Fruit fly (Drosophila melanogaster): ENCODE measurements around the gene cal1.

Gene cal1

DNA sequence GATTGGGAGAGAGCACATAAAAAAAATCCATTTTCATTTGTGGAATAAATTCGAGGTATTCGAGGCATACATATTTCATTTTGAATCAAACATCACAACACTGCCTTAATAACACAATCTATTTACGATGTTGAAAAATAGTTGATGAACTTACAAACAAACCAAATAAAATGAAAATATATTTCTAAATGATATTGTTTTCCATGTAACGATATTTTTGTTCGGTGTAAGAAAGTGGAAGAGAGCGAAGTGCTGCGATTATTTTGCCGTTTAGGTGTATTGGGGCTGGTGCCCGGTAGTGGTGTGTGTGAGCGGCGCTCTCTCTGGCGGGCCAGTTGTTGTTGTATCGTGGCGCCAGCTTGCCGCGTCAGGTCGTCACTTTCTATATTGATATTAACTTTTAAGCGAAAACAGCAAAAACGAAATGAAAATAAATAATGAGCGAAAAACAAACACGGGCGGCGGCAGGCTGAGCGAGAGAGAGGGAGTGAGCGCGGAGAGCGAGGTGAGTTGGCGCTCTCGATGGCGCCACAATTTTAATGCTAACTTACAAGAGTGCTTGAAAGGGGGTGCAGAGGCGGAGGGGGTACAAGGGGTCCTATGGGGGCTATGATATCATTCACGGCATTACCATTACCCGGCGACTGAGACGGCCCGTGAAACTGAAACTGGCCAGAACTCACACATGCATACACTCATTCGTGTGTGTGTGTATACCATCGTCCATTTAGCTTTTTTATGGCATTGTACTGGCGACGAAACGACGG, 22.9 kb upstream of the cal1 start (continued):
- TF ChIP-seq CG13894 (tag; optimal IDR thresholded peaks at IDR 0.05) (peak; percentile 78), ci (GFP tag; IDR thresholded peaks at IDR 0.05) (peak; percentile 90), CG10267 (tag; optimal IDR thresholded peaks at IDR 0.05) (peak; percentile 89), CG6689 (GFP tag; IDR thresholded peaks at IDR 0.05) (peak; percentile 93), CG17612 (GFP tag; IDR thresholded peaks at IDR 0.05) (peak; percentile 59; the same call in 1 of the 2 replicates), sisA (GFP tag; IDR thresholded peaks at IDR 0.05) (peak; percentile 88), CG17568 (GFP tag; optimal IDR thresholded peaks at IDR 0.05) (peak; percentile 86), CG31224 (GFP tag; IDR thresholded peaks at IDR 0.05) (peak; percentile 80), Ets97D (GFP tag; optimal IDR thresholded peaks at IDR 0.05) (peak; percentile 68), Rfx (GFP tag; IDR thresholded peaks at IDR 0.05) (peak; percentile 91), Pdp1 (GFP tag; optimal IDR thresholded peaks at IDR 0.05) (peak; percentile 83 to 92), tx (GFP tag; optimal IDR thresholded peaks at IDR 0.05) (peak; percentile 85), wdn (GFP tag; IDR thresholded peaks at IDR 0.05) (peak; percentile 84), chm (GFP tag; IDR thresholded peaks at IDR 0.05) (peak; percentile 54; the same call in 1 of the 2 replicates), CG33557 (GFP tag; optimal IDR thresholded peaks at IDR 0.05) (peak; percentile 75), Stat92E (GFP tag; optimal IDR thresholded peaks at IDR 0.05) (peak in 1 of 3 experiments; percentile 78), Max (GFP tag; optimal IDR thresholded peaks at IDR 0.05) (peak; percentile 89), Hmr (GFP tag; optimal IDR thresholded peaks at IDR 0.05) (peak; percentile 93), oc (tag; optimal IDR thresholded peaks at IDR 0.05) (peak; percentile 96), CG31441 (GFP tag; IDR thresholded peaks at IDR 0.05) (peak; percentile 95), Mrtf (GFP tag; IDR thresholded peaks at IDR 0.05) (peak; percentile 77), nom (GFP tag; optimal IDR thresholded peaks at IDR 0.05) (peak; percentile 93), so (GFP tag; IDR thresholded peaks at IDR 0.05) (peak; percentile 90), Ada2b (GFP tag; IDR thresholded peaks at IDR 0.05) (peak; percentile 89), CG10274 (GFP tag; optimal IDR thresholded peaks at IDR 0.05) (peak; percentile 64), pan (optimal IDR thresholded peaks at IDR 0.05) (no peak), pan (GFP tag; optimal IDR thresholded peaks at IDR 0.05 in 1 of 2, IDR thresholded peaks at IDR 0.05 in 1 of 2) (peak in 1 of 2 experiments; percentile 90), shn (GFP tag; optimal IDR thresholded peaks at IDR 0.05) (peak; percentile 86), CG5953 (GFP tag; IDR thresholded peaks at IDR 0.05) (peak; percentile 56), stwl (tag; optimal IDR thresholded peaks at IDR 0.05) (peak; percentile 16), HLH54F (GFP tag; optimal IDR thresholded peaks at IDR 0.05) (peak; percentile 91), HLH4C (GFP tag; IDR thresholded peaks at IDR 0.05; ENCODE audit: partially characterized antibody) (peak; percentile 19; the same call in 1 of the 3 replicates), cas (GFP tag; IDR thresholded peaks at IDR 0.05) (peak; percentile 55; the same call in 1 of the 2 replicates), dysf (GFP tag; IDR thresholded peaks at IDR 0.05) (peak; percentile 92), CG7271 (tag; optimal IDR thresholded peaks at IDR 0.05) (peak; percentile 48), seq (GFP tag; IDR thresholded peaks at IDR 0.05) (peak; percentile 81), Antp (GFP tag; optimal IDR thresholded peaks at IDR 0.05) (peak; percentile 87), jing (GFP tag; optimal IDR thresholded peaks at IDR 0.05) (peak; percentile 90), CG6683 (GFP tag; optimal IDR thresholded peaks at IDR 0.05) (peak; percentile 90), run (tag; optimal IDR thresholded peaks at IDR 0.05) (peak; percentile 93), CG11398 (GFP tag; optimal IDR thresholded peaks at IDR 0.05) (peak; percentile 84), CG43689 (GFP tag; IDR thresholded peaks at IDR 0.05) (peak; percentile 44; the same call in 1 of the 2 replicates), CG12219 (GFP tag; optimal IDR thresholded peaks at IDR 0.05) (peak; percentile 92), grau (tag; optimal IDR thresholded peaks at IDR 0.05) (peak; percentile 95), dimm (GFP tag; IDR thresholded peaks at IDR 0.05) (peak; percentile 41; the same call in 1 of the 2 replicates), Nf-YA (GFP tag; IDR thresholded peaks at IDR 0.05) (peak; percentile 40), CG15514 (GFP tag; optimal IDR thresholded peaks at IDR 0.05) (peak; percentile 78), Poxn (GFP tag; IDR thresholded peaks at IDR 0.05) (peak; percentile 61), D19B (GFP tag; optimal IDR thresholded peaks at IDR 0.05) (peak; percentile 85)

All from whole organism, embryonic.